Worm (Caenorhabditis elegans): ENCODE data around the gene C03B1.3.

DNA sequence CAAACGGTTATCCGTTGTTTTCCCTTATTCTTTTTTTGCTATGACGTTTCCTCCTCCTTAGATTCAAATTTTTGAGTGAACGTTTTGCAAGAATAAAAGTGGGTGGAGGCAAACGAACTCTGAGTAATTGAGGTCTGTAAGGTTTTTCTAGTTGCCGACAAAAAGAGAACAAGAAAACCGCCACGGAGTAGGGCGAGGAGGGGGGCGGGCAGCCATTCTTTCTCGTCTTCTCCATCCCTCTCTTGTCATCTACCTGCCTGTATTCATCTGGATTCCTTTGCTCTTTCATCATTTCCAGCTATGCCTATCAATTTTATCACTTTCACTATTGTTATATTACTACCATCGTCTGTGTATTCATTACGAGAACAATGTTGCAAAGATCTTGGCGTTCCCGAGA lies 19.4 kb downstream of the C03B1.3 start, which contains the start of gene igdb-3:
- no peak for TF ChIP-seq T20F7.1 (GFP tag; optimal IDR thresholded peaks at IDR 0.05)
- TF ChIP-seq nhr-237 (tag; optimal IDR thresholded peaks at IDR 0.05), result no peak
- TF ChIP-seq lir-3 (tag; optimal IDR thresholded peaks at IDR 0.05), result no peak
- TF ChIP-seq zip-11 (GFP tag; IDR thresholded peaks at IDR 0.05), result no peak
- TF ChIP-seq jun-1 (tag; optimal IDR thresholded peaks at IDR 0.05), result no peak
- TF ChIP-seq nhr-25 (tag; optimal IDR thresholded peaks at IDR 0.05; ENCODE audit: borderline replicate concordance, insufficient read depth), result no peak
- TF ChIP-seq Y75B8A.6 (GFP tag; IDR thresholded peaks at IDR 0.05), result no peak
- TF ChIP-seq pqm-1 (tag; optimal IDR thresholded peaks at IDR 0.05), result no peak

All from whole organism, L4 larva.